Fruit fly (Drosophila melanogaster) whole organism, embryonic: ENCODE results near the gene Jhbp1.

Source experiments
- CG10147 ChIP-seq: fragments of 200-800 bp; sonication (Bioruptor generic); optimal IDR thresholded peaks from 2 replicates; lab custom pipeline; 2019; ENCODE audit warnings: missing biosample characterization, mild to moderate bottlenecking, missing genetic modification characterization, moderate library complexity
- CG11456 ChIP-seq: fragments of 200-800 bp; sonication (Bioruptor generic); IDR thresholded peaks from 3 replicates; pipeline ENCODE4 v1.3.6; 2022; ENCODE audit warnings: missing biosample characterization, missing genetic modification characterization
- CG12659 ChIP-seq: fragments of 200-800 bp; sonication (Bioruptor generic); optimal IDR thresholded peaks from 3 replicates; lab custom pipeline; 2017; ENCODE audit warnings: mild to moderate bottlenecking, missing biosample characterization, missing genetic modification reagents, missing genetic modification characterization
- CG13775 ChIP-seq: fragments of 200-800 bp; sonication (Bioruptor generic); optimal IDR thresholded peaks from 3 replicates; lab custom pipeline; 2017; ENCODE audit warnings: missing biosample characterization, mild to moderate bottlenecking, missing genetic modification characterization
- CG14050 ChIP-seq: fragments of 200-800 bp; sonication (Bioruptor generic); IDR thresholded peaks from 3 replicates; pipeline ENCODE4 v1.3.6; 2022; ENCODE audit warnings: missing biosample characterization, missing genetic modification characterization
- CG14667 ChIP-seq: fragments of 200-800 bp; sonication (Bioruptor generic); IDR thresholded peaks from 2 replicates; pipeline ENCODE4 v1.3.6; 2022; ENCODE audit warnings: missing biosample characterization, missing genetic modification characterization
- CG1602 ChIP-seq: fragments of 200-800 bp; sonication (Bioruptor generic); optimal IDR thresholded peaks from 3 replicates; lab custom pipeline; 2016; ENCODE audit warnings: missing biosample characterization, missing genetic modification characterization
- CG16863 ChIP-seq: fragments of 200-800 bp; sonication (Bioruptor generic); optimal IDR thresholded peaks from 3 replicates; lab custom pipeline; 2016; ENCODE audit warnings: missing biosample characterization, missing genetic modification characterization
- CG18262 ChIP-seq: fragments of 200-800 bp; optimal IDR thresholded peaks from 3 replicates; lab custom pipeline; 2019; ENCODE audit warnings: missing biosample characterization, mild to moderate bottlenecking, missing genetic modification characterization, moderate library complexity
- CG2678 ChIP-seq: fragments of 200-800 bp; sonication (Bioruptor generic); optimal IDR thresholded peaks from 3 replicates; lab custom pipeline; 2019; ENCODE audit warnings: missing biosample characterization, mild to moderate bottlenecking, missing genetic modification characterization, moderate library complexity
- CG31224 ChIP-seq: fragments of 200-800 bp; sonication (Bioruptor generic); IDR thresholded peaks from 2 replicates; pipeline ENCODE4 v1.3.6; 2022; ENCODE audit warnings: missing biosample characterization, missing genetic modification characterization
- CG31365 ChIP-seq: fragments of 200-800 bp; sonication (Bioruptor generic); optimal IDR thresholded peaks from 2 replicates; lab custom pipeline; 2018; ENCODE audit warnings: missing biosample characterization, mild to moderate bottlenecking, missing genetic modification characterization
- CG3281 ChIP-seq: fragments of 200-800 bp; sonication (Bioruptor generic); optimal IDR thresholded peaks from 3 replicates; lab custom pipeline; 2017; ENCODE audit warnings: missing biosample characterization, mild to moderate bottlenecking, missing genetic modification characterization
- CG6175 ChIP-seq: fragments of 200-800 bp; sonication (Bioruptor generic); IDR thresholded peaks from 3 replicates; pipeline ENCODE4 v1.3.6; 2022; ENCODE audit warnings: missing biosample characterization, missing genetic modification characterization
- CG6689 ChIP-seq: fragments of 200-800 bp; sonication (Bioruptor generic); IDR thresholded peaks from 2 replicates; pipeline ENCODE4 v1.3.6; 2022; ENCODE audit warnings: missing biosample characterization, missing genetic modification characterization
- CG6854 ChIP-seq: fragments of 200-800 bp; sonication (Bioruptor generic); optimal IDR thresholded peaks from 3 replicates; lab custom pipeline; 2017; ENCODE audit warnings: missing biosample characterization, mild to moderate bottlenecking, missing genetic modification characterization
- CG7928 ChIP-seq: fragments of 200-800 bp; sonication (Bioruptor generic); optimal IDR thresholded peaks from 2 replicates; lab custom pipeline; 2017; ENCODE audit warnings: missing biosample characterization, mild to moderate bottlenecking, missing genetic modification characterization
- CG8290 ChIP-seq, 3 experiments: fragments of 200-800 bp; sonication (Bioruptor generic); optimal IDR thresholded peaks; 2 replicates each; lab custom pipeline; 2016 to 2019; ENCODE audit warnings: missing biosample characterization in 3 of 3, missing genetic modification characterization in 3 of 3, mild to moderate bottlenecking in 2 of 3, moderate library complexity in 1 of 3
- CG8924 ChIP-seq: fragments of 200-800 bp; optimal IDR thresholded peaks from 3 replicates; lab custom pipeline; 2019; ENCODE audit warnings: missing biosample characterization, mild to moderate bottlenecking, missing genetic modification characterization, moderate library complexity
- CG8944 ChIP-seq: fragments of 200-800 bp; sonication (Bioruptor generic); optimal IDR thresholded peaks from 3 replicates; lab custom pipeline; 2016; ENCODE audit warnings: missing biosample characterization, missing genetic modification characterization
- CHES-1-like ChIP-seq: fragments of 200-800 bp; sonication (Bioruptor generic); optimal IDR thresholded peaks from 2 replicates; lab custom pipeline; 2016; ENCODE audit warnings: missing biosample characterization, missing genetic modification characterization
- Chrac-16 ChIP-seq: fragments of 200-800 bp; sonication (Bioruptor generic); optimal IDR thresholded peaks from 3 replicates; lab custom pipeline; 2016; ENCODE audit warnings: missing biosample characterization, missing genetic modification characterization
- Doc2 ChIP-seq: fragments of 200-800 bp; sonication (Bioruptor generic); IDR thresholded peaks from 2 replicates; pipeline ENCODE4 v1.3.6; 2022; ENCODE audit warnings: missing biosample characterization, missing genetic modification characterization
- Fer2 ChIP-seq: fragments of 200-800 bp; sonication (Bioruptor generic); optimal IDR thresholded peaks from 2 replicates; lab custom pipeline; 2018; ENCODE audit warnings: missing biosample characterization, mild to moderate bottlenecking, missing genetic modification characterization, moderate library complexity
- Fer3 ChIP-seq: fragments of 200-800 bp; sonication (Bioruptor generic); optimal IDR thresholded peaks from 2 replicates; lab custom pipeline; 2018; ENCODE audit warnings: missing biosample characterization, mild to moderate bottlenecking, missing genetic modification characterization, moderate library complexity
- Hmx ChIP-seq: fragments of 200-800 bp; sonication (Bioruptor generic); optimal IDR thresholded peaks from 2 replicates; lab custom pipeline; 2016; ENCODE audit warnings: missing biosample characterization, missing genetic modification characterization
- Jarid2 ChIP-seq: fragments of 200-800 bp; sonication (Bioruptor generic); optimal IDR thresholded peaks from 3 replicates; lab custom pipeline; 2017; ENCODE audit warnings: mild to moderate bottlenecking, missing biosample characterization, missing genetic modification reagents, missing genetic modification characterization
- Mrtf ChIP-seq: fragments of 200-800 bp; sonication (Bioruptor generic); IDR thresholded peaks from 3 replicates; pipeline ENCODE4 v1.3.6; 2022; ENCODE audit warnings: missing biosample characterization, missing genetic modification characterization
- Nf-YB ChIP-seq: fragments of 200-800 bp; sonication (Bioruptor generic); optimal IDR thresholded peaks from 3 replicates; lab custom pipeline; 2019; ENCODE audit warnings: missing biosample characterization, mild to moderate bottlenecking, missing genetic modification characterization, moderate library complexity
- Optix ChIP-seq: fragments of 200-800 bp; sonication (Bioruptor generic); IDR thresholded peaks from 3 replicates; pipeline ENCODE4 v1.3.6; 2022; ENCODE audit warnings: missing biosample characterization, missing genetic modification characterization
- Sry-δ ChIP-seq: fragments of 200-800 bp; sonication (Bioruptor generic); optimal IDR thresholded peaks from 2 replicates; lab custom pipeline; 2016; ENCODE audit warnings: missing biosample characterization, missing genetic modification characterization
- al ChIP-seq: fragments of 200-800 bp; sonication (Bioruptor generic); IDR thresholded peaks from 2 replicates; pipeline ENCODE4 v1.3.6; 2022; ENCODE audit warnings: missing biosample characterization, missing genetic modification characterization
- bcd ChIP-seq: fragments of 200-800 bp; sonication (Bioruptor generic); optimal IDR thresholded peaks from 2 replicates; lab custom pipeline; 2017; ENCODE audit warnings: missing biosample characterization, mild to moderate bottlenecking, missing genetic modification characterization
- cg ChIP-seq: fragments of 200-800 bp; sonication (Bioruptor generic); optimal IDR thresholded peaks from 3 replicates; lab custom pipeline; 2019; ENCODE audit warnings: missing biosample characterization, mild to moderate bottlenecking, missing genetic modification characterization, moderate library complexity
- corto ChIP-seq: fragments of 200-800 bp; sonication (Bioruptor generic); optimal IDR thresholded peaks from 2 replicates; lab custom pipeline; 2016; ENCODE audit warnings: missing biosample characterization, mild to moderate bottlenecking, missing genetic modification characterization, moderate library complexity
- crp ChIP-seq, 2 experiments: fragments of 200-800 bp; sonication (Bioruptor generic); optimal IDR thresholded peaks; 2 replicates in 1 of 2; 3 replicates in 1 of 2; lab custom pipeline; 2017; ENCODE audit warnings: missing biosample characterization in 2 of 2, missing genetic modification characterization in 2 of 2, mild to moderate bottlenecking in 1 of 2, moderate library complexity in 1 of 2
- danr ChIP-seq: fragments of 200-800 bp; sonication (Bioruptor generic); IDR thresholded peaks from 2 replicates; pipeline ENCODE4 v1.3.6; 2022; ENCODE audit warnings: missing biosample characterization, missing genetic modification characterization
- fru ChIP-seq: fragments of >200 bp; optimal IDR thresholded peaks from 2 replicates; lab custom pipeline; 2017
- gcm2 ChIP-seq: fragments of 200-800 bp; sonication (Bioruptor generic); optimal IDR thresholded peaks from 2 replicates; lab custom pipeline; 2016; ENCODE audit warnings: missing biosample characterization, missing genetic modification characterization
- grau ChIP-seq: fragments of 200-800 bp; optimal IDR thresholded peaks from 3 replicates; lab custom pipeline; 2019; ENCODE audit warnings: missing biosample characterization, mild to moderate bottlenecking, missing genetic modification characterization, moderate library complexity
- gt ChIP-seq: fragments of 200-800 bp; sonication (Bioruptor generic); IDR thresholded peaks from 2 replicates; pipeline ENCODE4 v1.3.6; 2022; ENCODE audit warnings: missing biosample characterization, missing genetic modification characterization
- ham ChIP-seq: fragments of 200-800 bp; sonication (Bioruptor generic); IDR thresholded peaks from 2 replicates; pipeline ENCODE4 v1.3.6; 2022; ENCODE audit warnings: missing biosample characterization, missing genetic modification characterization
- jigr1 ChIP-seq: fragments of 200-800 bp; sonication (Bioruptor generic); IDR thresholded peaks from 3 replicates; pipeline ENCODE4 v1.3.6; 2022; ENCODE audit warnings: missing biosample characterization, missing genetic modification characterization
- kay ChIP-seq: fragments of 200-800 bp; sonication (Bioruptor generic); optimal IDR thresholded peaks from 2 replicates; lab custom pipeline; 2016; ENCODE audit warnings: missing biosample characterization, missing genetic modification characterization
- ken ChIP-seq: fragments of 200-800 bp; sonication (Bioruptor generic); IDR thresholded peaks from 3 replicates; pipeline ENCODE4 v1.3.6; 2022; ENCODE audit warnings: missing biosample characterization, missing genetic modification characterization
- mld ChIP-seq: fragments of 200-800 bp; sonication (Bioruptor generic); IDR thresholded peaks from 3 replicates; pipeline ENCODE4 v1.3.6; 2022; ENCODE audit warnings: missing biosample characterization, missing genetic modification characterization; ENCODE audit not compliant: partially characterized antibody
- pfk ChIP-seq: fragments of 200-800 bp; sonication (Bioruptor generic); optimal IDR thresholded peaks from 2 replicates; lab custom pipeline; 2018; ENCODE audit warnings: missing biosample characterization, mild to moderate bottlenecking, missing genetic modification characterization, moderate library complexity
- pho ChIP-seq: fragments of 200-800 bp; sonication (Bioruptor generic); optimal IDR thresholded peaks from 2 replicates; lab custom pipeline; 2016; ENCODE audit warnings: missing biosample characterization, missing genetic modification characterization
- tna ChIP-seq: fragments of 200-800 bp; sonication (Bioruptor generic); IDR thresholded peaks from 2 replicates; pipeline ENCODE4 v1.3.6; 2022; ENCODE audit warnings: missing biosample characterization, missing genetic modification characterization; ENCODE audit not compliant: partially characterized antibody
- vfl ChIP-seq: fragments of 200-800 bp; sonication (Bioruptor generic); optimal IDR thresholded peaks from 2 replicates; lab custom pipeline; 2016; ENCODE audit warnings: missing biosample characterization, missing genetic modification characterization
- vvl ChIP-seq: fragments of 200-800 bp; sonication (Bioruptor generic); IDR thresholded peaks from 2 replicates; pipeline ENCODE4 v1.3.6; 2022; ENCODE audit warnings: missing biosample characterization, missing genetic modification characterization
- wek ChIP-seq: fragments of 200-800 bp; sonication (Bioruptor generic); optimal IDR thresholded peaks from 3 replicates; lab custom pipeline; 2018; ENCODE audit warnings: missing biosample characterization, mild to moderate bottlenecking, missing genetic modification characterization, moderate library complexity

Gene Jhbp1

DNA sequence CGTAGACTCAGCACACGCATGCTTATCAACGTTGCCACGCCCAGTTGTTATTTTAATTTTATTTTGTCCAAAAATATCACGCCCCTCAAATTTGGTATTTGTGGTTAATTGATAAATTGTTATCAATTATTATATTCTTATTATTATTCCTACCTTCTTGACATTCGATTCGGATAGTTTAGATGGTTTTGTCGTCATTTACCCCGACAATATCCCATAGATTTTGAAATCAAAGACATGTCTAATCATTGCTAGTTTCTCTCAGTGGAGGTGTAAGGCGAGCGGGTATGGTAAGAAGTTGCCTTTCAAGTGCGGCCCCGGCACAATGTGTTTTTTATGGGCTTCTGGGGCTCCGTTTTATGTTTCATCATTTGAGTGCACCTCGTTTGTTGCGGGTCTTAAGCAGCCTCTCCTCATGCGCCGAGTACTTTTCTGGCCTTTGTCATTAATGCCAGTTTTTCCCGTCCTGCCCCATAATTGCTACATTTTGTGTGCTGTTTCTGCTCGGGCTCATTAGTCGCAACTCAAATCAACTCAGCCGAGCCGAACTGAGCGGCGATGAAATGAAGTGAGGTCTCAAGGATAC lies 14.0 kb downstream of the Jhbp1 start (continued):
- TF ChIP-seq CG10147 (GFP tag; lab: Kevin White, UChicago) (no peak), Jarid2 (GFP tag; lab: Kevin White, UChicago) (no peak), kay (GFP tag; lab: Kevin White, UChicago) (no peak), Sry-δ (no peak), Optix (GFP tag; lab: Robert Waterston, UW) (no peak), CG8290 (GFP tag; optimal IDR thresholded peaks at IDR 0.05; lab: Kevin White, UChicago) (no peak), CG8290 (tag; optimal IDR thresholded peaks at IDR 0.05; lab: Kevin White, UChicago) (no peak), cg (no peak), CG6175 (GFP tag; lab: Robert Waterston, UW) (no peak), mld (GFP tag; lab: Robert Waterston, UW) (no peak), CG7928 (GFP tag; lab: Kevin White, UChicago) (no peak), ham (no peak), CG14050 (GFP tag; lab: Robert Waterston, UW) (no peak), pho (GFP tag; lab: Kevin White, UChicago) (no peak), CG11456 (GFP tag; lab: Robert Waterston, UW) (no peak), Mrtf (GFP tag; lab: Robert Waterston, UW) (no peak), Doc2 (no peak), bcd (GFP tag; lab: Kevin White, UChicago) (no peak), CG8924 (tag; lab: Kevin White, UChicago) (no peak), gcm2 (GFP tag; lab: Kevin White, UChicago) (no peak), grau (tag; lab: Kevin White, UChicago) (peak; percentile 0), CG12659 (GFP tag; lab: Kevin White, UChicago) (no peak), gt (GFP tag; lab: Robert Waterston, UW) (no peak), CG3281 (no peak), CG2678 (tag; lab: Kevin White, UChicago) (no peak), Hmx (GFP tag; lab: Kevin White, UChicago) (no peak), CG14667 (GFP tag; lab: Robert Waterston, UW) (no peak), al (GFP tag; lab: Robert Waterston, UW) (no peak), Nf-YB (GFP tag; lab: Kevin White, UChicago) (no peak), CG8944 (GFP tag; lab: Kevin White, UChicago) (no peak), crp (GFP tag; optimal IDR thresholded peaks at IDR 0.05; lab: Kevin White, UChicago) (no peak), jigr1 (GFP tag; lab: Robert Waterston, UW) (no peak), CG16863 (no peak), wek (GFP tag; lab: Kevin White, UChicago) (no peak), pfk (GFP tag; lab: Kevin White, UChicago) (no peak), CG13775 (GFP tag; lab: Kevin White, UChicago) (peak; percentile 11), CG18262 (peak; percentile 27), CG6854 (no peak), fru (lab: Kevin White, UChicago) (no peak), ken (GFP tag; lab: Robert Waterston, UW) (no peak), vvl (GFP tag; lab: Robert Waterston, UW) (no peak), CG6689 (GFP tag; lab: Robert Waterston, UW) (no peak), Chrac-16 (GFP tag; lab: Kevin White, UChicago) (peak; percentile 0), CG31365 (tag; lab: Kevin White, UChicago) (no peak), tna (no peak), Fer3 (no peak), danr (GFP tag; lab: Robert Waterston, UW) (no peak), vfl (GFP tag; lab: Kevin White, UChicago) (no peak), CG31224 (GFP tag; lab: Robert Waterston, UW) (no peak), CG1602 (no peak), CHES-1-like (GFP tag; lab: Kevin White, UChicago) (no peak), corto (GFP tag; lab: Kevin White, UChicago) (no peak), Fer2 (tag; lab: Kevin White, UChicago) (no peak)
